Fruit fly (Drosophila melanogaster) whole organism, prepupa: Measurements from ENCODE around the gene CG9555.

Source experiments
- Blimp-1 ChIP-seq: fragments of 200-800 bp; sonication (Bioruptor generic); optimal IDR thresholded peaks from 3 replicates; lab custom pipeline; 2017; ENCODE audit warnings: missing biosample characterization, missing genetic modification characterization, mild to moderate bottlenecking, moderate library complexity, missing genetic modification reagents
- CG10669 ChIP-seq: fragments of 200-800 bp; sonication (Bioruptor generic); optimal IDR thresholded peaks from 3 replicates; lab custom pipeline; 2018; ENCODE audit warnings: missing biosample characterization, mild to moderate bottlenecking, missing genetic modification characterization, moderate library complexity
- CG15336 ChIP-seq: fragments of 200-800 bp; sonication (Bioruptor generic); IDR thresholded peaks from 2 replicates; pipeline ENCODE4 v1.3.6; 2022; ENCODE audit warnings: missing biosample characterization, missing genetic modification characterization
- CG4318 ChIP-seq: fragments of 200-800 bp; sonication (Bioruptor generic); optimal IDR thresholded peaks from 3 replicates; lab custom pipeline; 2017; ENCODE audit warnings: missing biosample characterization, mild to moderate bottlenecking, missing genetic modification characterization
- CG6854 ChIP-seq: fragments of 200-800 bp; sonication (Bioruptor generic); optimal IDR thresholded peaks from 2 replicates; lab custom pipeline; 2017; ENCODE audit warnings: missing biosample characterization, mild to moderate bottlenecking, missing genetic modification characterization
- CG8632 ChIP-seq: fragments of 200-800 bp; sonication (Bioruptor generic); optimal IDR thresholded peaks from 3 replicates; lab custom pipeline; 2016; ENCODE audit warnings: missing biosample characterization, missing genetic modification characterization
- Lpt ChIP-seq: fragments of 200-800 bp; sonication (Bioruptor generic); optimal IDR thresholded peaks from 3 replicates; lab custom pipeline; 2016; ENCODE audit warnings: missing biosample characterization, missing genetic modification characterization
- esn ChIP-seq: fragments of 200-800 bp; sonication (Bioruptor generic); optimal IDR thresholded peaks from 2 replicates; lab custom pipeline; 2016; ENCODE audit warnings: missing biosample characterization, mild to moderate bottlenecking, missing genetic modification characterization, moderate library complexity
- fkh ChIP-seq: fragments of 200-800 bp; sonication (Bioruptor generic); optimal IDR thresholded peaks from 3 replicates; lab custom pipeline; 2017; ENCODE audit warnings: missing biosample characterization, mild to moderate bottlenecking, missing genetic modification characterization, moderate library complexity
- spab ChIP-seq: fragments of 200-800 bp; sonication (Bioruptor generic); optimal IDR thresholded peaks from 2 replicates; lab custom pipeline; 2017; ENCODE audit warnings: missing biosample characterization, mild to moderate bottlenecking, missing genetic modification characterization, missing genetic modification reagents
- topi ChIP-seq: fragments of 200-800 bp; sonication (Bioruptor generic); optimal IDR thresholded peaks from 3 replicates; lab custom pipeline; 2016; ENCODE audit warnings: missing biosample characterization, missing genetic modification characterization
- vri ChIP-seq: fragments of 200-800 bp; sonication (Bioruptor generic); optimal IDR thresholded peaks from 3 replicates; lab custom pipeline; 2016; ENCODE audit warnings: missing biosample characterization, mild to moderate bottlenecking, missing genetic modification characterization

DNA sequence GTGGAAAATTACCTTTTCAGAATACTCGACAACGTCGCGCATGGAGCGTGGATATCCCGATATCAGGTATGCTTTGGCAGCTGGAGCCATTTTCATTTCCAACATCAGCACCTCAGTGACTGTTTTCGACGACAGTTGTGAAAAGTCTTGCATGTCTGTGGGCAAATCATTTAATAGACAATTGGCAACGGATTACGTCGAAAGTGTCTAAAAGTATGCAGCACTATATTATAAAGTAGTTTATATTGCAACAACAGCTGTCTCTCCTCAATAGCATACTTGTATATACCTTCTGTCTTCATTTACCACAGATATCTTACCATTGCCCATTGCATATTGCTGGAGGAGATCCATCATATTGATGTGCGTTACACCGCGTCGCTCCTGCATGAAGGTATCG, 18.6 kb upstream of the CG9555 start:
- TF ChIP-seq fkh (GFP tag; lab: Kevin White, UChicago) (no peak), vri (GFP tag; lab: Kevin White, UChicago) (no peak), esn (GFP tag; lab: Kevin White, UChicago) (no peak), Lpt (GFP tag; lab: Kevin White, UChicago) (no peak), CG15336 (GFP tag; lab: Robert Waterston, UW) (no peak), CG8632 (GFP tag; lab: Kevin White, UChicago) (no peak), spab (GFP tag; lab: Kevin White, UChicago) (no peak), CG4318 (no peak), topi (GFP tag; lab: Kevin White, UChicago) (no peak), CG10669 (GFP tag; lab: Kevin White, UChicago) (no peak), CG6854 (no peak), Blimp-1 (GFP tag; lab: Kevin White, UChicago) (no peak)
